Fruit fly (Drosophila melanogaster) whole organism, wandering third instar larva: ENCODE results near the gene aus.

Experiments used
- Abd-B ChIP-seq: fragments of >200 bp; optimal IDR thresholded peaks from 2 replicates; lab custom pipeline; 2017; ENCODE audit warnings: missing biosample characterization, missing genetic modification characterization
- CG32264 ChIP-seq: fragments of 200-800 bp; sonication (Bioruptor generic); optimal IDR thresholded peaks from 2 replicates; lab custom pipeline; 2016; ENCODE audit warnings: missing biosample characterization, missing genetic modification characterization
- CG9705 ChIP-seq: fragments of 200-800 bp; sonication (Bioruptor generic); optimal IDR thresholded peaks from 2 replicates; lab custom pipeline; 2018; ENCODE audit warnings: missing biosample characterization, mild to moderate bottlenecking, missing genetic modification characterization
- CrebA ChIP-seq: fragments of 200-800 bp; sonication (Bioruptor generic); optimal IDR thresholded peaks from 2 replicates; lab custom pipeline; 2016; ENCODE audit warnings: missing biosample characterization, mild to moderate bottlenecking, missing genetic modification characterization, borderline replicate concordance
- Dfd ChIP-seq: fragments of >200 bp; optimal IDR thresholded peaks from 2 replicates; lab custom pipeline; 2017; ENCODE audit warnings: missing biosample characterization, missing genetic modification characterization
- Dif ChIP-seq: fragments of 200-275, 200-300 bp; sonication (Bioruptor generic); optimal IDR thresholded peaks from 2 replicates; lab custom pipeline; 2018; ENCODE audit warnings: missing biosample characterization, missing genetic modification characterization; ENCODE audit not compliant: partially characterized antibody
- GATAd ChIP-seq: sonication (Bioruptor generic); optimal IDR thresholded peaks from 2 replicates; lab custom pipeline; 2016; ENCODE audit warnings: missing biosample characterization, missing genetic modification characterization
- HLH106 ChIP-seq: fragments of 200-800 bp; optimal IDR thresholded peaks from 3 replicates; lab custom pipeline; 2019; ENCODE audit warnings: missing biosample characterization, mild to moderate bottlenecking, missing genetic modification characterization, moderate library complexity
- Hnf4 ChIP-seq: fragments of 200-800 bp; sonication (Bioruptor generic); optimal IDR thresholded peaks from 2 replicates; lab custom pipeline; 2016; ENCODE audit warnings: missing biosample characterization, mild to moderate bottlenecking, missing genetic modification characterization
- Hr78 ChIP-seq: fragments of >200 bp; optimal IDR thresholded peaks from 2 replicates; lab custom pipeline; 2017; ENCODE audit warnings: missing biosample characterization, missing genetic modification characterization
- Hr83 ChIP-seq: fragments of 200-300 bp; sonication (Bioruptor generic); optimal IDR thresholded peaks from 2 replicates; lab custom pipeline; 2016; ENCODE audit warnings: missing biosample characterization, mild to moderate bottlenecking, missing genetic modification characterization, moderate library complexity; ENCODE audit not compliant: poor library complexity, severe bottlenecking
- Jra ChIP-seq: sonication (Bioruptor generic); optimal IDR thresholded peaks from 2 replicates; lab custom pipeline; 2016; ENCODE audit warnings: missing biosample characterization, missing genetic modification characterization
- Mio ChIP-seq: sonication (Bioruptor generic); optimal IDR thresholded peaks from 2 replicates; lab custom pipeline; 2016; ENCODE audit warnings: missing biosample characterization, missing genetic modification characterization
- Myc ChIP-seq: fragments of >200 bp; optimal IDR thresholded peaks from 2 replicates; lab custom pipeline; 2017
- OdsH ChIP-seq: fragments of 200-800 bp; sonication (Bioruptor generic); optimal IDR thresholded peaks from 2 replicates; lab custom pipeline; 2016; ENCODE audit warnings: missing biosample characterization, mild to moderate bottlenecking, missing genetic modification characterization
- Rel ChIP-seq, 2 experiments: fragments of 200-800 bp; sonication (Bioruptor generic) in 1 of 2; optimal IDR thresholded peaks; 2 replicates in 1 of 2; 3 replicates in 1 of 2; lab custom pipeline; 2016 to 2019; ENCODE audit warnings: mild to moderate bottlenecking in 2 of 2, missing biosample characterization in 2 of 2, missing genetic modification characterization in 2 of 2, moderate library complexity in 1 of 2
- Sp1 ChIP-seq: fragments of 200-800 bp; sonication (Bioruptor generic); optimal IDR thresholded peaks from 3 replicates; lab custom pipeline; 2019; ENCODE audit warnings: missing biosample characterization, mild to moderate bottlenecking, missing genetic modification characterization, moderate library complexity
- Vsx2 ChIP-seq: fragments of 200-300, 225-300 bp; sonication (Bioruptor generic); optimal IDR thresholded peaks from 2 replicates; lab custom pipeline; 2018; ENCODE audit warnings: missing biosample characterization, missing genetic modification characterization; ENCODE audit not compliant: partially characterized antibody
- br ChIP-seq: fragments of 200-800 bp; sonication (Bioruptor generic); optimal IDR thresholded peaks from 2 replicates; lab custom pipeline; 2016; ENCODE audit warnings: missing biosample characterization, missing genetic modification characterization
- brk ChIP-seq: fragments of 200-800 bp; sonication (Bioruptor generic); optimal IDR thresholded peaks from 2 replicates; lab custom pipeline; 2016; ENCODE audit warnings: missing biosample characterization, mild to moderate bottlenecking, missing genetic modification characterization
- dl ChIP-seq, 2 experiments: fragments of 175-275, 200-275 bp in 1 of 2; fragments of 200-275 bp in 1 of 2; sonication (Bioruptor generic); optimal IDR thresholded peaks; lab custom pipeline; 2018; ENCODE audit warnings: mild to moderate bottlenecking in 2 of 2, missing biosample characterization in 2 of 2, missing genetic modification characterization in 2 of 2, moderate library complexity in 2 of 2; ENCODE audit not compliant: partially characterized antibody in 2 of 2, insufficient read depth in 1 of 2
- dmrt93B ChIP-seq: fragments of 200-800 bp; sonication (Bioruptor generic); optimal IDR thresholded peaks from 2 replicates; lab custom pipeline; 2018; ENCODE audit warnings: missing biosample characterization, mild to moderate bottlenecking, missing genetic modification characterization
- dsf ChIP-seq: sonication (Bioruptor generic); optimal IDR thresholded peaks from 2 replicates; lab custom pipeline; 2016; ENCODE audit warnings: missing biosample characterization, missing genetic modification characterization, borderline replicate concordance
- ey ChIP-seq: fragments of 200-800 bp; sonication (Bioruptor generic); optimal IDR thresholded peaks from 2 replicates; lab custom pipeline; 2016; ENCODE audit warnings: missing biosample characterization, missing genetic modification characterization
- foxo ChIP-seq, 2 experiments: fragments of 200-800 bp; sonication (Bioruptor generic); optimal IDR thresholded peaks; 2 replicates in 1 of 2; 3 replicates in 1 of 2; lab custom pipeline; 2016 to 2017; ENCODE audit warnings: missing biosample characterization in 2 of 2, missing genetic modification characterization in 2 of 2
- fru ChIP-seq: fragments of 200-800 bp; sonication (Bioruptor generic); optimal IDR thresholded peaks from 3 replicates; lab custom pipeline; 2016; ENCODE audit warnings: missing biosample characterization, mild to moderate bottlenecking, missing genetic modification characterization
- h ChIP-seq: fragments of 200-800 bp; sonication (Bioruptor generic); optimal IDR thresholded peaks from 3 replicates; lab custom pipeline; 2016; ENCODE audit warnings: missing biosample characterization, mild to moderate bottlenecking, missing genetic modification characterization
- jim ChIP-seq: fragments of 175-275, 200-325 bp; sonication (Bioruptor generic); optimal IDR thresholded peaks from 2 replicates; lab custom pipeline; 2016; ENCODE audit warnings: missing biosample characterization, mild to moderate bottlenecking, missing genetic modification characterization
- lola ChIP-seq: fragments of >200 bp; optimal IDR thresholded peaks from 2 replicates; lab custom pipeline; 2017; ENCODE audit warnings: missing biosample characterization, missing genetic modification characterization
- pan ChIP-seq: fragments of >200 bp; optimal IDR thresholded peaks from 2 replicates; lab custom pipeline; 2017
- psq ChIP-seq: fragments of 200-800 bp; sonication (Bioruptor generic); optimal IDR thresholded peaks from 3 replicates; lab custom pipeline; 2017; ENCODE audit warnings: missing biosample characterization, mild to moderate bottlenecking, missing genetic modification characterization, moderate library complexity
- rgr ChIP-seq: fragments of 200-800 bp; sonication (Bioruptor generic); optimal IDR thresholded peaks from 3 replicates; lab custom pipeline; 2016; ENCODE audit warnings: missing biosample characterization, mild to moderate bottlenecking, missing genetic modification characterization
- sage ChIP-seq: fragments of 200-800 bp; sonication (Bioruptor generic); optimal IDR thresholded peaks from 2 replicates; lab custom pipeline; 2016; ENCODE audit warnings: missing biosample characterization, mild to moderate bottlenecking, missing genetic modification characterization
- sv ChIP-seq: fragments of 200-800 bp; sonication (Bioruptor generic); optimal IDR thresholded peaks from 3 replicates; lab custom pipeline; 2016; ENCODE audit warnings: missing biosample characterization, missing genetic modification characterization
- tai ChIP-seq: sonication (Bioruptor generic); optimal IDR thresholded peaks from 2 replicates; lab custom pipeline; 2016; ENCODE audit warnings: missing biosample characterization, missing genetic modification characterization
- usp ChIP-seq: fragments of >200 bp; optimal IDR thresholded peaks from 2 replicates; lab custom pipeline; 2017; ENCODE audit warnings: missing biosample characterization, missing genetic modification characterization
- woc ChIP-seq: sonication (Bioruptor generic); optimal IDR thresholded peaks from 2 replicates; lab custom pipeline; 2016; ENCODE audit warnings: missing biosample characterization, mild to moderate bottlenecking, missing genetic modification characterization

aus gene

DNA sequence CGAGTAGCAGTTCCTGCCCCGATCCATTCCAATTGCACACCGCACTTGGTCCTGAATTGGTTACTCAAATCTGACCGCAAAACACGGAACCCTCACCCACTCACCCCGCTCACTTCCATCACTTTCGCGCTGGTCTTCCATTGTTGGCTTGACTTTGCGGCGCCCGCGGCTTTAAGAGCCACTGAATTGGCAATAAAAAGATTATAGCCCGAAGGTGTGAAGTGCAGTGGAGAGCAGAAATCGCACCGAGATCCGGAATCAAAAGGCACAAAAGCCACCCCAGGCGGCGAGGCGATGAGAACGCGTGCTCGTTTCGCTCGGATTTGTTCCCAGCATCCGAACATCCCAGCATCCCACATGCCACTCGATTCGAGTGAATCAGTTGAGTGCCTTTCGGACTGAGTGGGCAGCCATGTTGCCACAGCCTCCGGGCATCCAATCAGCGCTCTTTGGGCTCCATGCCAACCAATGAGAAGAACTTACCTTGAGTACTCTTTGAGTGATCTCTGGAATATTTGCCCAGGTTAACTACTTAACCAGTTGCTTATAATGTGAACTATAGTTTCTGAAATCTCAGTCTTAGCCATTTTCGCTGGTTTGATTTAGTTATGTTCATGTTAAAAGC, 38.1 kb upstream of the aus start:
- TF ChIP-seq tai (no peak), woc (no peak), Hr83 (GFP tag; lab: Kevin White, UChicago) (no peak), dl (GFP tag; optimal IDR thresholded peaks at IDR 0.05; lab: Kevin White, UChicago; ENCODE audit: insufficient read depth in 1 of 2, partially characterized antibody in 2 of 2) (no peak), Vsx2 (GFP tag; lab: Kevin White, UChicago) (no peak), dmrt93B (GFP tag; lab: Kevin White, UChicago) (no peak), CG32264 (GFP tag; lab: Kevin White, UChicago) (no peak), sv (GFP tag; lab: Kevin White, UChicago) (no peak), Dfd (GFP tag; lab: Kevin White, UChicago) (no peak), pan (lab: Kevin White, UChicago) (no peak), CrebA (no peak), CG9705 (GFP tag; lab: Kevin White, UChicago) (no peak), Jra (GFP tag; lab: Kevin White, UChicago) (no peak), Hnf4 (GFP tag; lab: Kevin White, UChicago) (no peak), ey (GFP tag; lab: Kevin White, UChicago) (no peak)

DNA sequence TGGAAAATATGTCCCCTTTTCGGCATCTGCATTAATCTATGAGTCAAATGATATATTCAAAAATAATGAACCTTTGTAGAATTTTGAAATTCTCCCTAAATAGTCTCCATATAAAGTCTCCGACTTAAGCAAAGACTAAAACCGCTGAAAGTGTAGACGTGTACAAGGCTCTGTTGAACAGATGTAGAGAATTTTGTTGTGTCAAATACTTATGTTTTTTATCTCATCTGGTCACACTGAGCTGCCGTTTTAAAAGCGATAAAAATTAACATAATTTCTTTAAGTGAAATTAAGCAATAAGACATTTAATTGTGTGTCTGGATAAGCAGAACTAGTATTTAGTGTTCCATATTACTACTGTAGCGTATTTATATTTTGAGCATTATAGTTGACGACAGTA, 36.7 kb upstream of the aus start:
- TF ChIP-seq Vsx2 (GFP tag; lab: Kevin White, UChicago): no peak
- peak; percentile 44 for TF ChIP-seq Myc (lab: Kevin White, UChicago)

DNA sequence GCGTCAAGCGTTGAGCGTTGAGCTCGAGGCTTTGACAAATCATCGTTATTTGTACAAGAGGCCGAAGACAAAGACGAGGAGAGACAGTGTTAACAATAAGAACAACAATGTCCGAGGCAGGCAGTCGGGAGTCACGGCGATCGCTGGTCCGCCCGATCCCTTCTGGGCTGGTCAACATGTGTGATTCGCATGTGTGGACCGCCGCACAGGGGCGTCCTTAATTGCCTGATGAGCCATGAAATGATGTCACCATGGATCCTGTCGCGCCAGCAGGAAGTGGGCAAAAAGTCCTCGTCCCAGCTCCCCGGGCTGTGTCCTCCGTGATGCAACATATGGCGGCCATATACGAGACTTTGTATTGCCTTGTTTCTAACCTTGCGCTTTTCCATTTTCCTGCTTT, 30.5 kb upstream of the aus start:
- TF ChIP-seq Hr78 (no peak), tai (no peak), psq (GFP tag; lab: Kevin White, UChicago) (no peak), usp (no peak), Hnf4 (GFP tag; lab: Kevin White, UChicago) (no peak), dmrt93B (GFP tag; lab: Kevin White, UChicago) (no peak), GATAd (GFP tag; lab: Kevin White, UChicago) (no peak), Jra (GFP tag; lab: Kevin White, UChicago) (no peak), Dif (no peak), sage (GFP tag; lab: Kevin White, UChicago) (no peak), sv (GFP tag; lab: Kevin White, UChicago) (no peak), Hr83 (GFP tag; lab: Kevin White, UChicago) (no peak), Vsx2 (GFP tag; lab: Kevin White, UChicago) (no peak), CrebA (no peak), OdsH (no peak), brk (no peak), HLH106 (tag; lab: Kevin White, UChicago) (no peak), dl (GFP tag; optimal IDR thresholded peaks at IDR 0.05; lab: Kevin White, UChicago; ENCODE audit: insufficient read depth in 1 of 2, partially characterized antibody in 2 of 2) (no peak), ey (GFP tag; lab: Kevin White, UChicago) (no peak)

DNA sequence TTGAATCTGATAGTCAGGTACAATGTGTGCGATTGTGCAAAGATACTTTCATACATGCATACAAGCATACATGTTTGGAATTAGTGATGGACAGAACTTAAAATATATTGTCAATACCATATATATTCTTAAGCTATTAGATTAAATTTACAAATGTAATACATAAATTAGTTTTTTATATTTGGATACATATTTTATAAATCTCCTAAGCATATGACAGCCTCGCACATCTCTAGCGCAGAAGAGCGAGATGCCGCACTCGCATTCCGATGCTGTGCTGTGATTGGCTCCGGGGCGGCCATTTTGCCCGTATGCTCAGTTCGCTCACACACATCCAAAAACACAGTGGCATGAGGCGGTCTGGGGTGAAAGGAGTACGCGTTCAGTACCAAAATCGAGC, 29.2 kb upstream of the aus start, which contains the start of gene tin:
Gene tin (plus strand): TSS at position 383 of the 400 bp plus-strand sequence.
- TF ChIP-seq jim (GFP tag; lab: Kevin White, UChicago) (no peak), h (peak; percentile 95), Myc (lab: Kevin White, UChicago) (no peak), ey (GFP tag; lab: Kevin White, UChicago) (peak; percentile 86), dl (GFP tag; optimal IDR thresholded peaks at IDR 0.05; lab: Kevin White, UChicago; ENCODE audit: insufficient read depth in 1 of 2, partially characterized antibody in 2 of 2) (no peak), sage (GFP tag; lab: Kevin White, UChicago) (peak; percentile 93), brk (peak; percentile 94), Abd-B (GFP tag; lab: Kevin White, UChicago) (no peak), Jra (GFP tag; lab: Kevin White, UChicago) (peak; percentile 70), rgr (GFP tag; lab: Kevin White, UChicago) (peak; percentile 96), HLH106 (tag; lab: Kevin White, UChicago) (peak; percentile 98), Sp1 (GFP tag; lab: Kevin White, UChicago) (peak; percentile 98), dsf (GFP tag; lab: Kevin White, UChicago) (peak; percentile 77), usp (no peak), br (GFP tag; lab: Kevin White, UChicago) (peak; percentile 85), lola (no peak), Mio (GFP tag; lab: Kevin White, UChicago) (peak; percentile 32), pan (lab: Kevin White, UChicago) (no peak), CG9705 (GFP tag; lab: Kevin White, UChicago) (peak; percentile 93), dmrt93B (GFP tag; lab: Kevin White, UChicago) (peak; percentile 83), CG32264 (GFP tag; lab: Kevin White, UChicago) (peak; percentile 33), sv (GFP tag; lab: Kevin White, UChicago) (peak; percentile 86), Rel (GFP tag; optimal IDR thresholded peaks at IDR 0.05; lab: Kevin White, UChicago) (peak; percentile 90), Rel (tag; optimal IDR thresholded peaks at IDR 0.05; lab: Kevin White, UChicago) (peak; percentile 84), GATAd (GFP tag; lab: Kevin White, UChicago) (peak; percentile 18), OdsH (peak; percentile 96), CrebA (peak; percentile 81), foxo (GFP tag; optimal IDR thresholded peaks at IDR 0.05; lab: Kevin White, UChicago) (peak in 1 of 2 experiments; percentile 97), Hr83 (GFP tag; lab: Kevin White, UChicago) (peak; percentile 27), tai (peak; percentile 81), Hnf4 (GFP tag; lab: Kevin White, UChicago) (peak; percentile 91), fru (peak; percentile 87), woc (peak; percentile 73), psq (GFP tag; lab: Kevin White, UChicago) (peak; percentile 93)
